Fruit fly (Drosophila melanogaster): Measurements from ENCODE around the gene corto.

- TF ChIP-seq CG33017 (tag; optimal IDR thresholded peaks at IDR 0.05) (no peak), CG11617 (GFP tag; optimal IDR thresholded peaks at IDR 0.05) (no peak), kay (GFP tag; ENCODE audit: borderline replicate concordance) (no peak), pad (GFP tag; optimal IDR thresholded peaks at IDR 0.05) (no peak), toe (GFP tag; optimal IDR thresholded peaks at IDR 0.05) (no peak), Mnt (GFP tag; optimal IDR thresholded peaks at IDR 0.05) (no peak), ovo (GFP tag; optimal IDR thresholded peaks at IDR 0.05) (no peak)
These were observed 29.6 kb downstream of the corto start for dm6 chr3R:5057273-5057672.
